Fruit fly (Drosophila melanogaster): ENCODE data around the gene CNMa.

DNA sequence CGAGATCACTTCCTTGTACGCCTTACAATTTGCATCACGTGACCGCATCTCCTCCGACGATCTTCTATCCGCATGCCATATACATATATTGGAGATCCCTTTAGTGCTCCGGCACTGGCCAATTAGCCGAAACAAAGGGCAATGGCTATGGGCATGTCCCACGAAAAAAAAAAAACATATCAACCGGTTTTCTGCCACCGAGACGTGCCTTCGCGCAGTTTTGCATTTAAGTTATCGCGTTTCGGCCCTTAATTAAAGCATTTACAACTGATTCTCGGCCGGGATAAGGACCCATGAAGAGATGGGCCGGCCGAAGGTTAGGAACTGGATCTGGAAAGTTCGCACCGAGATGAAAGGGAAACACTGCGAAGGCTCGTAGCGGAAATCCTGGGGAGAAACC is 44.2 kb upstream of the CNMa start:
- TF ChIP-seq insv (optimal IDR thresholded peaks at IDR 0.05) (no peak), psq (optimal IDR thresholded peaks at IDR 0.05) (no peak), h (optimal IDR thresholded peaks at IDR 0.05) (no peak), Sin3A (optimal IDR thresholded peaks at IDR 0.05) (no peak), ttk (optimal IDR thresholded peaks at IDR 0.05) (no peak), Myc (optimal IDR thresholded peaks at IDR 0.05) (no peak)
